Fruit fly (Drosophila melanogaster): ENCODE results near the gene CG32756.

The CG32756 gene

DNA sequence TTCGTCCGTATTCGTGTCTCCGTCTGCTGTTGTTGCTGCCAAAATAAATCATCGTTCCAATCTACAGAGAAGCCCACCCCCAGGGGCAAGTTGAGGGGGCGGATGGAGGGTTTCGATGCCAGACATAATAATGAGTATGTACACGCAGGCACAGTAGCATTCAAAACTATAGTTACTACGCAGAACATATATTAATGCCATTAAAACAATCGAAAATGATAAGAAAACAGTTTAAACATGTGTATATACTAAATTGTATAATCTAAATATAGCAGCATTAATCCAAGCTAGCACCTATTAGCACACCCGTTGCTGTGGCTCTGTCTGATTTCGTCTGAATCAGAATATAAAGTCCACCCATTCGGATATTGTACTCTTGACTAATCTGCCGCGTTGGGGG lies 35.4 kb downstream of the CG32756 start (continued):
- no peak for TF ChIP-seq CG10959 (GFP tag; IDR thresholded peaks at IDR 0.05)
- TF ChIP-seq CG15073 (GFP tag; optimal IDR thresholded peaks at IDR 0.05), result no peak
- peak; percentile 57 for TF ChIP-seq onecut (GFP tag; IDR thresholded peaks at IDR 0.05)
- no peak for TF ChIP-seq z (GFP tag; IDR thresholded peaks at IDR 0.05)
- peak; percentile 12; the same call in 1 of the 2 replicates for TF ChIP-seq ro (GFP tag; IDR thresholded peaks at IDR 0.05)
- peak; percentile 52 for TF ChIP-seq ap (GFP tag; IDR thresholded peaks at IDR 0.05)
- TF ChIP-seq corto (GFP tag; optimal IDR thresholded peaks at IDR 0.05), result peak; percentile 66
- peak; percentile 76 for TF ChIP-seq ara (GFP tag; IDR thresholded peaks at IDR 0.05)
- no peak for TF ChIP-seq Dp (GFP tag; optimal IDR thresholded peaks at IDR 0.05)
- peak; percentile 72 for TF ChIP-seq CG13296 (GFP tag; optimal IDR thresholded peaks at IDR 0.05)
- peak; percentile 59 for TF ChIP-seq Abd-B (GFP tag; optimal IDR thresholded peaks at IDR 0.05)
- peak; percentile 71 for TF ChIP-seq CG31224 (GFP tag; IDR thresholded peaks at IDR 0.05)
- peak; percentile 89 for TF ChIP-seq Dbx (GFP tag; IDR thresholded peaks at IDR 0.05)
- TF ChIP-seq CG12942 (GFP tag; optimal IDR thresholded peaks at IDR 0.05), result peak; percentile 41
- peak; percentile 22 to 66 for TF ChIP-seq bsh (GFP tag; optimal IDR thresholded peaks at IDR 0.05)
- TF ChIP-seq gcm2 (GFP tag; optimal IDR thresholded peaks at IDR 0.05), result peak; percentile 34
- peak; percentile 12 for TF ChIP-seq nerfin-1 (tag; optimal IDR thresholded peaks at IDR 0.05)
- TF ChIP-seq Sox100B (GFP tag; optimal IDR thresholded peaks at IDR 0.05), result peak; percentile 56
- peak; percentile 91 for TF ChIP-seq CG32532 (GFP tag; IDR thresholded peaks at IDR 0.05)
- TF ChIP-seq ase (GFP tag; IDR thresholded peaks at IDR 0.05), result peak; percentile 68; the same call in 2 of the 3 replicates
- peak; percentile 91 for TF ChIP-seq CG12769 (tag; optimal IDR thresholded peaks at IDR 0.05)
- TF ChIP-seq grn (GFP tag; optimal IDR thresholded peaks at IDR 0.05), result peak; percentile 5
- peak; percentile 74 for TF ChIP-seq CG17359 (tag; optimal IDR thresholded peaks at IDR 0.05)
- peak; percentile 44; the same call in 1 of the 2 replicates for TF ChIP-seq CG6272 (GFP tag; IDR thresholded peaks at IDR 0.05)
- TF ChIP-seq CG42726 (GFP tag; IDR thresholded peaks at IDR 0.05; ENCODE audit: partially characterized antibody), result no peak
- peak; percentile 70 for TF ChIP-seq Xbp1 (GFP tag; optimal IDR thresholded peaks at IDR 0.05)
- peak; percentile 62 for TF ChIP-seq danr (GFP tag; IDR thresholded peaks at IDR 0.05)
- TF ChIP-seq CG32767 (GFP tag; IDR thresholded peaks at IDR 0.05), result peak; percentile 83
- no peak for TF ChIP-seq cad (GFP tag; optimal IDR thresholded peaks at IDR 0.05)
- TF ChIP-seq CG34422 (GFP tag; IDR thresholded peaks at IDR 0.05), result peak; percentile 78
- peak; percentile 70 for TF ChIP-seq CG12391 (tag; optimal IDR thresholded peaks at IDR 0.05)
- TF ChIP-seq toy (GFP tag; IDR thresholded peaks at IDR 0.05), result peak; percentile 48; the same call in 1 of the 2 replicates
- 0 out of 3 replicates have a peak, but pooled peaks have one; percentile 40 for TF ChIP-seq CG7357 (GFP tag; IDR thresholded peaks at IDR 0.05)
- peak; percentile 83 for TF ChIP-seq CG14014 (GFP tag; IDR thresholded peaks at IDR 0.05)
- no peak for TF ChIP-seq Hr39 (optimal IDR thresholded peaks at IDR 0.05)
- no peak for TF ChIP-seq CG7271 (tag; optimal IDR thresholded peaks at IDR 0.05)
- TF ChIP-seq kni (GFP tag; optimal IDR thresholded peaks at IDR 0.05), result no peak
- TF ChIP-seq CG16863 (GFP tag; optimal IDR thresholded peaks at IDR 0.05), result peak; percentile 37
- TF ChIP-seq Side (GFP tag; optimal IDR thresholded peaks at IDR 0.05), result peak; percentile 48
- TF ChIP-seq eve (GFP tag; optimal IDR thresholded peaks at IDR 0.05), result peak in 1 of 2 experiments; percentile 89
- TF ChIP-seq CoRest (tag; optimal IDR thresholded peaks at IDR 0.05), result peak; percentile 75
- peak; percentile 14 for TF ChIP-seq CHES-1-like (GFP tag; optimal IDR thresholded peaks at IDR 0.05)
- TF ChIP-seq D19B (GFP tag; optimal IDR thresholded peaks at IDR 0.05), result peak; percentile 63
- peak; percentile 23 for TF ChIP-seq CG4617 (GFP tag; optimal IDR thresholded peaks at IDR 0.05; ENCODE audit: borderline replicate concordance)
- no peak for TF ChIP-seq MESR4 (GFP tag; optimal IDR thresholded peaks at IDR 0.05)
- peak; percentile 57 for TF ChIP-seq phol (tag; optimal IDR thresholded peaks at IDR 0.05)
- no peak for TF ChIP-seq cato (GFP tag; optimal IDR thresholded peaks at IDR 0.05; ENCODE audit: borderline replicate concordance)
- TF ChIP-seq CG13123 (GFP tag; optimal IDR thresholded peaks at IDR 0.05), result no peak
- TF ChIP-seq CG13287 (GFP tag; IDR thresholded peaks at IDR 0.05; ENCODE audit: partially characterized antibody), result no peak
- TF ChIP-seq Vsx1 (GFP tag; optimal IDR thresholded peaks at IDR 0.05), result peak; percentile 43
- TF ChIP-seq twi (tag; optimal IDR thresholded peaks at IDR 0.05), result peak; percentile 19
